Fruit fly (Drosophila melanogaster): ENCODE measurements around the gene Agpat1.

The Agpat1 gene

dm6 chrX:12752196-12752595 is 12.9 kb upstream of the Agpat1 start (continued):
- TF ChIP-seq CG6163 (GFP tag; IDR thresholded peaks at IDR 0.05) (peak; percentile 100), achi (GFP tag; optimal IDR thresholded peaks at IDR 0.05) (peak; percentile 99), CG6276 (GFP tag; optimal IDR thresholded peaks at IDR 0.05) (peak; percentile 99), CG32006 (GFP tag; optimal IDR thresholded peaks at IDR 0.05) (peak; percentile 99), esn (GFP tag; optimal IDR thresholded peaks at IDR 0.05) (peak; percentile 100), CG7368 (GFP tag; optimal IDR thresholded peaks at IDR 0.05) (peak; percentile 99), Ets96B (tag; optimal IDR thresholded peaks at IDR 0.05) (peak; percentile 100), CG10631 (GFP tag; optimal IDR thresholded peaks at IDR 0.05) (peak; percentile 100)

dm6 chrX:12753602-12754347 is 11.3 kb upstream of the Agpat1 start:
- TF ChIP-seq Eip78C (GFP tag) (peak; percentile 33), Sox102F (GFP tag; optimal IDR thresholded peaks at IDR 0.05) (no peak), CG10631 (GFP tag; optimal IDR thresholded peaks at IDR 0.05) (no peak), CG10669 (GFP tag; optimal IDR thresholded peaks at IDR 0.05) (peak; percentile 31), Ets96B (tag; optimal IDR thresholded peaks at IDR 0.05) (peak; percentile 12), dsx (GFP tag; optimal IDR thresholded peaks at IDR 0.05; ENCODE audit: poor library complexity, severe bottlenecking) (no peak), fd59A (GFP tag; optimal IDR thresholded peaks at IDR 0.05) (no peak), CG3032 (tag; optimal IDR thresholded peaks at IDR 0.05) (peak; percentile 4), CG8632 (GFP tag; optimal IDR thresholded peaks at IDR 0.05) (peak; percentile 53), CG6792 (GFP tag; optimal IDR thresholded peaks at IDR 0.05) (peak; percentile 20), CG31627 (GFP tag; optimal IDR thresholded peaks at IDR 0.05) (no peak), CG34406 (GFP tag; optimal IDR thresholded peaks at IDR 0.05) (no peak), Ets21C (GFP tag; optimal IDR thresholded peaks at IDR 0.05) (no peak), esn (GFP tag; optimal IDR thresholded peaks at IDR 0.05) (no peak), CG11294 (GFP tag; IDR thresholded peaks at IDR 0.05) (peak; percentile 32; the same call in 1 of the 2 replicates), svp (GFP tag) (peak; percentile 96), CG11902 (GFP tag; optimal IDR thresholded peaks at IDR 0.05) (no peak), spab (GFP tag; optimal IDR thresholded peaks at IDR 0.05) (peak; percentile 28), CG6854 (GFP tag; optimal IDR thresholded peaks at IDR 0.05) (peak; percentile 71), CG7368 (GFP tag; optimal IDR thresholded peaks at IDR 0.05) (no peak), Lpt (GFP tag; optimal IDR thresholded peaks at IDR 0.05) (peak; percentile 41), CG9139 (GFP tag; optimal IDR thresholded peaks at IDR 0.05) (peak; percentile 87), vri (GFP tag; optimal IDR thresholded peaks at IDR 0.05) (peak; percentile 57), net (GFP tag; optimal IDR thresholded peaks at IDR 0.05) (peak; percentile 45), ss (GFP tag; optimal IDR thresholded peaks at IDR 0.05) (peak; percentile 47 to 84), Hr4 (GFP tag; optimal IDR thresholded peaks at IDR 0.05) (no peak), CG6808 (GFP tag; optimal IDR thresholded peaks at IDR 0.05) (peak; percentile 36), CG11762 (GFP tag; optimal IDR thresholded peaks at IDR 0.05; ENCODE audit: insufficient read depth) (no peak), fkh (GFP tag; optimal IDR thresholded peaks at IDR 0.05) (peak; percentile 92), CG32006 (GFP tag; optimal IDR thresholded peaks at IDR 0.05) (no peak), CG8319 (GFP tag; optimal IDR thresholded peaks at IDR 0.05) (peak; percentile 28), CG8119 (GFP tag; IDR thresholded peaks at IDR 0.05) (peak; percentile 69), Hr38 (GFP tag; optimal IDR thresholded peaks at IDR 0.05) (no peak), CG3919 (GFP tag; optimal IDR thresholded peaks at IDR 0.05) (no peak), achi (GFP tag; optimal IDR thresholded peaks at IDR 0.05) (no peak), CG6276 (GFP tag; optimal IDR thresholded peaks at IDR 0.05) (peak; percentile 64), eg (GFP tag; IDR thresholded peaks at IDR 0.05) (peak; percentile 81), CG6163 (GFP tag; IDR thresholded peaks at IDR 0.05) (peak; percentile 58; the same call in 2 of the 3 replicates), dac (GFP tag; optimal IDR thresholded peaks at IDR 0.05) (no peak), CG4318 (GFP tag; optimal IDR thresholded peaks at IDR 0.05) (no peak), Eip75B (GFP tag; optimal IDR thresholded peaks at IDR 0.05) (no peak), cyc (GFP tag; optimal IDR thresholded peaks at IDR 0.05) (no peak), Smox (GFP tag; optimal IDR thresholded peaks at IDR 0.05) (no peak), fd85E (GFP tag; optimal IDR thresholded peaks at IDR 0.05) (no peak), Blimp-1 (GFP tag; optimal IDR thresholded peaks at IDR 0.05) (no peak), CG16779 (tag; optimal IDR thresholded peaks at IDR 0.05) (peak; percentile 65), pdm3 (GFP tag; optimal IDR thresholded peaks at IDR 0.05) (no peak)
